Worm (Caenorhabditis elegans) whole organism, L2 larva: ENCODE measurements around the gene lact-5.

ENCODE experiments used
- F13H6.1 ChIP-seq: sonication (generic microtip); optimal IDR thresholded peaks from 2 replicates; lab custom pipeline; 2016; ENCODE audit warnings: missing genetic modification characterization, missing compliant biosample characterization
- R02D3.7 ChIP-seq: fragments of 150-350 bp; optimal IDR thresholded peaks from 2 replicates; lab custom pipeline; 2014; ENCODE audit warnings: missing biosample characterization, missing genetic modification characterization
- ama-1 ChIP-seq: fragments of 150-350 bp; optimal IDR thresholded peaks from 2 replicates; lab custom pipeline; 2018; ENCODE audit warnings: inconsistent platforms
- egl-27 ChIP-seq: sonication (generic microtip); optimal IDR thresholded peaks from 3 replicates; lab custom pipeline; 2017; ENCODE audit warnings: missing biosample characterization, missing genetic modification reagents, missing genetic modification characterization
- lin-11 ChIP-seq: fragments of 150-350 bp; sonication (generic microtip); optimal IDR thresholded peaks from 2 replicates; lab custom pipeline; 2014; ENCODE audit warnings: missing biosample characterization, missing genetic modification characterization, inconsistent platforms, mixed read lengths
- lin-13 ChIP-seq: fragments of 150-350 bp; optimal IDR thresholded peaks from 2 replicates; lab custom pipeline; 2014; ENCODE audit warnings: missing biosample characterization, missing genetic modification reagents, missing genetic modification characterization
- lin-39 ChIP-seq: fragments of 150-350 bp; optimal IDR thresholded peaks from 2 replicates; lab custom pipeline; 2014; ENCODE audit warnings: missing biosample characterization, missing genetic modification reagents, missing genetic modification characterization
- lsy-2 ChIP-seq, 2 experiments: fragments of 150-350 bp in 1 of 2; sonication (generic microtip) in 1 of 2; optimal IDR thresholded peaks; 2 replicates each; lab custom pipeline; 2014 to 2017; ENCODE audit warnings: missing biosample characterization in 2 of 2, missing genetic modification characterization in 2 of 2
- nhr-10 ChIP-seq: sonication (generic microtip); optimal IDR thresholded peaks from 2 replicates; lab custom pipeline; 2017; ENCODE audit warnings: missing biosample characterization, missing genetic modification characterization
- nhr-77 ChIP-seq: fragments of 150-350 bp; optimal IDR thresholded peaks from 2 replicates; lab custom pipeline; 2014; ENCODE audit warnings: missing biosample characterization, missing genetic modification characterization
- skn-1 ChIP-seq: sonication (generic microtip); optimal IDR thresholded peaks from 2 replicates; lab custom pipeline; 2017; ENCODE audit warnings: missing biosample characterization, missing genetic modification characterization
- unc-39 ChIP-seq: fragments of 150-350 bp; optimal IDR thresholded peaks from 2 replicates; lab custom pipeline; 2014; ENCODE audit warnings: missing biosample characterization, missing genetic modification characterization
- ztf-11 ChIP-seq: sonication (generic microtip); optimal IDR thresholded peaks from 2 replicates; lab custom pipeline; 2017; ENCODE audit warnings: missing biosample characterization, missing genetic modification characterization

DNA sequence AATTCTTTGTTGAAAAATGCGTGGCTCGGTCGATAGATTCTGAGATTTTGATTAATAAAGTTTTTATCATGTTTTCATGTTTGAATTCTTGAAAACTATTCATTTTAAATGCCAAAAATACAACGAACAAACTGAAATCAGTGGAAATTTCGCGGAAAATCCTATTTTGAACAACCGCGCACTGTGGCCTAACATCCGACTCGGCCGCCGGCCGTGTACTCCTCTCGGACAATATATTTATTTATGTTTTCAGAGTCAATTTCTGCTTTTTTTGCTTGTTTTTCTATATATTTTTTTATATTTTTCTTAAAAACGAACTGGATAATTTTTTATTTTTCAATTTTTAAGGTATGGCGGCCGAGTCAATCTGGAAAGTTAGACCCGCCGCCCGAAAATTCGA, 30.3 kb downstream of the lact-5 start, which contains the start of gene F26G1.1:
- TF ChIP-seq nhr-10 (tag; lab: Kevin White, UChicago) (no peak), lin-13 (peak; percentile 15), egl-27 (tag; lab: Kevin White, UChicago) (no peak), F13H6.1 (tag; lab: Kevin White, UChicago) (peak; percentile 63), skn-1 (tag; lab: Kevin White, UChicago) (no peak), lin-11 (tag; lab: Kevin White, UChicago) (no peak), lsy-2 (tag; optimal IDR thresholded peaks at IDR 0.05; lab: Kevin White, UChicago) (peak; percentile 60 to 76), R02D3.7 (tag; lab: Kevin White, UChicago) (no peak), lin-39 (tag; lab: Kevin White, UChicago) (no peak), ama-1 (lab: Kevin White, UChicago) (no peak), nhr-77 (tag; lab: Kevin White, UChicago) (no peak), unc-39 (tag; lab: Kevin White, UChicago) (no peak), ztf-11 (tag; lab: Kevin White, UChicago) (no peak)
